Worm (Caenorhabditis elegans): ENCODE results near the gene dhs-19.

dhs-19 gene

ce11 chrV:11531831-11532534 is 41.7 kb upstream of the dhs-19 start (continued):
- TF ChIP-seq nfya-1 (tag; optimal IDR thresholded peaks at IDR 0.05; ENCODE audit: insufficient read depth): peak; percentile 52
- TF ChIP-seq nhr-237 (tag; optimal IDR thresholded peaks at IDR 0.05): no peak
- no peak for TF ChIP-seq ZK546.5 (tag; optimal IDR thresholded peaks at IDR 0.05)

ce11 chrV:11531100-11531499 is 40.8 kb upstream of the dhs-19 start:
- peak; percentile 97 for TF ChIP-seq nhr-25 (tag; optimal IDR thresholded peaks at IDR 0.05)
- TF ChIP-seq ceh-28 (tag; optimal IDR thresholded peaks at IDR 0.05): no peak
- TF ChIP-seq mml-1 (tag; optimal IDR thresholded peaks at IDR 0.05): no peak
- no peak for TF ChIP-seq ztf-11 (tag; optimal IDR thresholded peaks at IDR 0.05)
- no peak for TF ChIP-seq ceh-9 (tag; optimal IDR thresholded peaks at IDR 0.05)
- peak; percentile 48 for TF ChIP-seq pha-4 (tag; optimal IDR thresholded peaks at IDR 0.05)
- no peak for TF ChIP-seq hmg-11 (tag; optimal IDR thresholded peaks at IDR 0.05)
- no peak for TF ChIP-seq ztf-4 (tag; optimal IDR thresholded peaks at IDR 0.05)
- no peak for TF ChIP-seq fkh-10 (GFP tag; optimal IDR thresholded peaks at IDR 0.05)
- no peak for TF ChIP-seq nhr-12 (tag; optimal IDR thresholded peaks at IDR 0.05)
- peak; percentile 1 for TF ChIP-seq tbx-2 (tag; optimal IDR thresholded peaks at IDR 0.05)
- peak; percentile 66 for TF ChIP-seq nhr-23 (tag; optimal IDR thresholded peaks at IDR 0.05)
- TF ChIP-seq nhr-43 (tag; optimal IDR thresholded peaks at IDR 0.05; ENCODE audit: poor library complexity, severe bottlenecking): peak; percentile 10
- no peak for TF ChIP-seq ama-1 (optimal IDR thresholded peaks at IDR 0.05)
- peak; percentile 1 for TF ChIP-seq nfya-1 (tag; optimal IDR thresholded peaks at IDR 0.05; ENCODE audit: insufficient read depth)
- TF ChIP-seq nhr-77 (tag; optimal IDR thresholded peaks at IDR 0.05): no peak
- no peak for TF ChIP-seq snpc-4 (tag; optimal IDR thresholded peaks at IDR 0.05)
- peak; percentile 6 for TF ChIP-seq R02D3.7 (tag; optimal IDR thresholded peaks at IDR 0.05)
- peak; percentile 29 for TF ChIP-seq elt-1 (tag; optimal IDR thresholded peaks at IDR 0.05)
- TF ChIP-seq nhr-67 (tag; optimal IDR thresholded peaks at IDR 0.05): no peak
- no peak for TF ChIP-seq lin-39 (tag; optimal IDR thresholded peaks at IDR 0.05)

ce11 chrV:11529541-11529940 is 39.3 kb upstream of the dhs-19 start:
- no peak for TF ChIP-seq nhr-43 (tag; optimal IDR thresholded peaks at IDR 0.05; ENCODE audit: poor library complexity, severe bottlenecking)
- TF ChIP-seq ceh-16 (tag; optimal IDR thresholded peaks at IDR 0.05): no peak
- peak; percentile 99 for TF ChIP-seq pha-4 (tag; optimal IDR thresholded peaks at IDR 0.05)
- no peak for TF ChIP-seq mml-1 (tag; optimal IDR thresholded peaks at IDR 0.05)
- no peak for TF ChIP-seq mdl-1 (tag; optimal IDR thresholded peaks at IDR 0.05)
- TF ChIP-seq pqm-1 (tag; optimal IDR thresholded peaks at IDR 0.05): no peak

- peak; percentile 0 for TF ChIP-seq nhr-25 (tag; optimal IDR thresholded peaks at IDR 0.05)
- TF ChIP-seq unc-62 (GFP tag; optimal IDR thresholded peaks at IDR 0.05): no peak
- no peak for TF ChIP-seq ceh-28 (tag; optimal IDR thresholded peaks at IDR 0.05)
- TF ChIP-seq ceh-16 (tag; optimal IDR thresholded peaks at IDR 0.05): no peak
Observed at ce11 chrV:11528633-11529327, 38.5 kb upstream of the dhs-19 start.

- no peak for TF ChIP-seq sea-2 (GFP tag; optimal IDR thresholded peaks at IDR 0.05)
- no peak for TF ChIP-seq nhr-237 (tag; optimal IDR thresholded peaks at IDR 0.05)
- TF ChIP-seq egl-5 (tag; optimal IDR thresholded peaks at IDR 0.05): no peak
- TF ChIP-seq ceh-16 (tag; optimal IDR thresholded peaks at IDR 0.05): no peak
- TF ChIP-seq elt-3 (tag; optimal IDR thresholded peaks at IDR 0.05): no peak
- no peak for TF ChIP-seq ceh-82 (tag; optimal IDR thresholded peaks at IDR 0.05)
- no peak for TF ChIP-seq ztf-11 (tag; optimal IDR thresholded peaks at IDR 0.05)
- no peak for TF ChIP-seq ceh-28 (tag; optimal IDR thresholded peaks at IDR 0.05)
- no peak for TF ChIP-seq elt-2 (tag; optimal IDR thresholded peaks at IDR 0.05)
- TF ChIP-seq mml-1 (tag; optimal IDR thresholded peaks at IDR 0.05): no peak
Observed at ce11 chrV:11527531-11527930, 37.2 kb upstream of the dhs-19 start, which contains the start of gene ccch-1. ccch-1 (plus strand) TSS chrV:11527831.
